Fruit fly (Drosophila melanogaster) whole organism, embryonic: ENCODE results near the gene CG3529.
A peak's percentile ranks its signal among the peaks of the same experiment; 100 is the strongest.

Experiments used
- BEAF-32 ChIP-seq: fragments of 200-800 bp; sonication (Bioruptor generic); optimal IDR thresholded peaks from 3 replicates; lab custom pipeline; 2017; ENCODE audit warnings: missing biosample characterization, missing genetic modification characterization, mild to moderate bottlenecking, moderate library complexity, missing genetic modification reagents
- Bdp1 ChIP-seq: fragments of 200-800 bp; sonication (Bioruptor generic); optimal IDR thresholded peaks from 3 replicates; lab custom pipeline; 2016; ENCODE audit warnings: missing biosample characterization, missing genetic modification characterization
- CG10147 ChIP-seq: fragments of 200-800 bp; sonication (Bioruptor generic); optimal IDR thresholded peaks from 2 replicates; lab custom pipeline; 2019; ENCODE audit warnings: missing biosample characterization, mild to moderate bottlenecking, missing genetic modification characterization, moderate library complexity
- CG12155 ChIP-seq: fragments of 200-800 bp; sonication (Bioruptor generic); optimal IDR thresholded peaks from 3 replicates; lab custom pipeline; 2016; ENCODE audit warnings: missing biosample characterization, missing genetic modification characterization
- CG12744 ChIP-seq: fragments of 200-800 bp; sonication (Bioruptor generic); optimal IDR thresholded peaks from 2 replicates; lab custom pipeline; 2016; ENCODE audit warnings: missing biosample characterization, missing genetic modification characterization
- CG13123 ChIP-seq: fragments of 200-800 bp; sonication (Bioruptor generic); optimal IDR thresholded peaks from 2 replicates; lab custom pipeline; 2016; ENCODE audit warnings: missing biosample characterization, missing genetic modification characterization
- CG13624 ChIP-seq: fragments of 200-800 bp; sonication (Bioruptor generic); optimal IDR thresholded peaks from 2 replicates; lab custom pipeline; 2016; ENCODE audit warnings: missing biosample characterization, missing genetic modification characterization
- CG14965 ChIP-seq: fragments of 200-800 bp; sonication (Bioruptor generic); optimal IDR thresholded peaks from 2 replicates; lab custom pipeline; 2016; ENCODE audit warnings: missing biosample characterization, missing genetic modification characterization, borderline replicate concordance
- CG1602 ChIP-seq: fragments of 200-800 bp; sonication (Bioruptor generic); optimal IDR thresholded peaks from 3 replicates; lab custom pipeline; 2016; ENCODE audit warnings: missing biosample characterization, missing genetic modification characterization
- CG17186 ChIP-seq: fragments of 200-800 bp; sonication (Bioruptor generic); optimal IDR thresholded peaks from 3 replicates; lab custom pipeline; 2017; ENCODE audit warnings: missing biosample characterization, missing genetic modification reagents, missing genetic modification characterization
- CG17385 ChIP-seq: fragments of 200-800 bp; sonication (Bioruptor generic); optimal IDR thresholded peaks from 3 replicates; lab custom pipeline; 2018; ENCODE audit warnings: missing biosample characterization, mild to moderate bottlenecking, missing genetic modification characterization
- CG1792 ChIP-seq: fragments of 200-800 bp; sonication (Bioruptor generic); optimal IDR thresholded peaks from 2 replicates; lab custom pipeline; 2016; ENCODE audit warnings: missing biosample characterization, missing genetic modification characterization
- CG18599 ChIP-seq: fragments of 200-800 bp; sonication (Bioruptor generic); optimal IDR thresholded peaks from 3 replicates; lab custom pipeline; 2017; ENCODE audit warnings: missing biosample characterization, missing genetic modification characterization, mild to moderate bottlenecking, moderate library complexity, missing genetic modification reagents
- CG2120 ChIP-seq: fragments of 200-800 bp; sonication (Bioruptor generic); optimal IDR thresholded peaks from 3 replicates; lab custom pipeline; 2016; ENCODE audit warnings: missing biosample characterization, missing genetic modification characterization
- CG2202 ChIP-seq: fragments of 200-800 bp; sonication (Bioruptor generic); optimal IDR thresholded peaks from 2 replicates; lab custom pipeline; 2018; ENCODE audit warnings: missing biosample characterization, mild to moderate bottlenecking, missing genetic modification characterization
- CG30403 ChIP-seq: fragments of 200-800 bp; sonication (Bioruptor generic); optimal IDR thresholded peaks from 3 replicates; lab custom pipeline; 2016; ENCODE audit warnings: missing biosample characterization, missing genetic modification characterization
- CG32532 ChIP-seq: fragments of 200-800 bp; sonication (Bioruptor generic); IDR thresholded peaks from 2 replicates; pipeline ENCODE4 v1.3.6; 2022; ENCODE audit warnings: missing biosample characterization, missing genetic modification characterization
- CG6683 ChIP-seq: fragments of 200-800 bp; sonication (Bioruptor generic); optimal IDR thresholded peaks from 2 replicates; lab custom pipeline; 2017; ENCODE audit warnings: missing biosample characterization, mild to moderate bottlenecking, missing genetic modification characterization, missing genetic modification reagents
- CG7271 ChIP-seq: fragments of 200-800 bp; sonication (Bioruptor generic); optimal IDR thresholded peaks from 2 replicates; lab custom pipeline; 2018; ENCODE audit warnings: missing biosample characterization, mild to moderate bottlenecking, missing genetic modification characterization, moderate library complexity
- CG8290 ChIP-seq, 3 experiments: fragments of 200-800 bp; sonication (Bioruptor generic); optimal IDR thresholded peaks; 2 replicates each; lab custom pipeline; 2016 to 2019; ENCODE audit warnings: missing biosample characterization in 3 of 3, missing genetic modification characterization in 3 of 3, mild to moderate bottlenecking in 2 of 3, moderate library complexity in 1 of 3
- CG9215 ChIP-seq: fragments of 200-800 bp; sonication (Bioruptor generic); IDR thresholded peaks from 2 replicates; pipeline ENCODE4 v1.3.6; 2022; ENCODE audit warnings: missing biosample characterization, missing genetic modification characterization
- CG9727 ChIP-seq: fragments of 200-800 bp; sonication (Bioruptor generic); optimal IDR thresholded peaks from 3 replicates; lab custom pipeline; 2017; ENCODE audit warnings: missing biosample characterization, mild to moderate bottlenecking, missing genetic modification characterization
- D19A ChIP-seq: fragments of 200-800 bp; optimal IDR thresholded peaks from 3 replicates; lab custom pipeline; 2019; ENCODE audit warnings: missing biosample characterization, mild to moderate bottlenecking, missing genetic modification characterization, moderate library complexity
- Dp ChIP-seq: fragments of 200-800 bp; sonication (Bioruptor generic); optimal IDR thresholded peaks from 2 replicates; lab custom pipeline; 2018; ENCODE audit warnings: missing biosample characterization, mild to moderate bottlenecking, missing genetic modification characterization, moderate library complexity
- Ets65A ChIP-seq: fragments of 200-800 bp; sonication (Bioruptor generic); peaks from one replicate; lab custom pipeline; 2016; ENCODE audit warnings: missing biosample characterization, missing genetic modification characterization
- HmgD ChIP-seq: fragments of 200-800 bp; sonication (Bioruptor generic); optimal IDR thresholded peaks from 3 replicates; lab custom pipeline; 2016; ENCODE audit warnings: missing biosample characterization, missing genetic modification characterization
- HmgZ ChIP-seq: fragments of 200-800 bp; sonication (Bioruptor generic); optimal IDR thresholded peaks from 2 replicates; lab custom pipeline; 2018; ENCODE audit warnings: missing biosample characterization, mild to moderate bottlenecking, missing genetic modification characterization
- Myb ChIP-seq: fragments of 200-800 bp; sonication (Bioruptor generic); optimal IDR thresholded peaks from 2 replicates; lab custom pipeline; 2016; ENCODE audit warnings: missing biosample characterization, missing genetic modification characterization
- NC2β ChIP-seq: fragments of 200-800 bp; sonication (Bioruptor generic); optimal IDR thresholded peaks from 2 replicates; lab custom pipeline; 2016; ENCODE audit warnings: missing biosample characterization, missing genetic modification characterization
- NfI ChIP-seq: fragments of 200-800 bp; sonication (Bioruptor generic); optimal IDR thresholded peaks from 3 replicates; lab custom pipeline; 2018; ENCODE audit warnings: missing biosample characterization, mild to moderate bottlenecking, missing genetic modification characterization, moderate library complexity
- Oaz ChIP-seq: fragments of 200-800 bp; sonication (Bioruptor generic); IDR thresholded peaks from 2 replicates; pipeline ENCODE4 v1.3.6; 2022; ENCODE audit warnings: missing biosample characterization, missing genetic modification characterization
- Rfx ChIP-seq: fragments of 200-800 bp; sonication (Bioruptor generic); IDR thresholded peaks from 2 replicates; pipeline ENCODE4 v1.3.6; 2022; ENCODE audit warnings: missing biosample characterization, missing genetic modification characterization
- Scr ChIP-seq: fragments of 200-800 bp; sonication (Bioruptor generic); IDR thresholded peaks from 2 replicates; pipeline ENCODE4 v1.3.6; 2022; ENCODE audit warnings: missing biosample characterization, missing genetic modification characterization; ENCODE audit not compliant: partially characterized antibody
- Xbp1 ChIP-seq: fragments of 200-800 bp; sonication (Bioruptor generic); optimal IDR thresholded peaks from 3 replicates; lab custom pipeline; 2016; ENCODE audit warnings: missing biosample characterization, mild to moderate bottlenecking, missing genetic modification characterization
- abd-A ChIP-seq: fragments of 200-800 bp; sonication (Bioruptor generic); optimal IDR thresholded peaks from 3 replicates; lab custom pipeline; 2019; ENCODE audit warnings: missing biosample characterization, mild to moderate bottlenecking, missing genetic modification characterization, moderate library complexity
- az2 ChIP-seq: fragments of 200-800 bp; sonication (Bioruptor generic); optimal IDR thresholded peaks from 3 replicates; lab custom pipeline; 2016; ENCODE audit warnings: missing biosample characterization, missing genetic modification characterization
- bigmax ChIP-seq: fragments of 200-800 bp; sonication (Bioruptor generic); optimal IDR thresholded peaks from 2 replicates; lab custom pipeline; 2018; ENCODE audit warnings: missing biosample characterization, mild to moderate bottlenecking, missing genetic modification characterization
- fu2 ChIP-seq: fragments of 200-800 bp; sonication (Bioruptor generic); optimal IDR thresholded peaks from 2 replicates; lab custom pipeline; 2016; ENCODE audit warnings: missing biosample characterization, missing genetic modification characterization
- grn ChIP-seq: fragments of 200-800 bp; sonication (Bioruptor generic); optimal IDR thresholded peaks from 3 replicates; lab custom pipeline; 2017; ENCODE audit warnings: missing biosample characterization, missing genetic modification characterization
- gt ChIP-seq: fragments of 200-800 bp; sonication (Bioruptor generic); IDR thresholded peaks from 2 replicates; pipeline ENCODE4 v1.3.6; 2022; ENCODE audit warnings: missing biosample characterization, missing genetic modification characterization
- inv ChIP-seq: fragments of 200-800 bp; sonication (Bioruptor generic); IDR thresholded peaks from 2 replicates; pipeline ENCODE4 v1.3.6; 2022; ENCODE audit warnings: missing biosample characterization, missing genetic modification characterization; ENCODE audit not compliant: partially characterized antibody
- ken ChIP-seq: fragments of 200-800 bp; sonication (Bioruptor generic); IDR thresholded peaks from 3 replicates; pipeline ENCODE4 v1.3.6; 2022; ENCODE audit warnings: missing biosample characterization, missing genetic modification characterization
- mam ChIP-seq: fragments of 200-800 bp; sonication (Bioruptor generic); optimal IDR thresholded peaks from 3 replicates; lab custom pipeline; 2016; ENCODE audit warnings: missing biosample characterization, missing genetic modification characterization
- nerfin-2 ChIP-seq: fragments of 200-800 bp; sonication (Bioruptor generic); IDR thresholded peaks from 2 replicates; pipeline ENCODE4 v1.3.6; 2022; ENCODE audit warnings: missing biosample characterization, missing genetic modification characterization; ENCODE audit not compliant: partially characterized antibody
- row ChIP-seq: fragments of 200-800 bp; sonication (Bioruptor generic); IDR thresholded peaks from 3 replicates; pipeline ENCODE4 v1.3.6; 2022; ENCODE audit warnings: missing biosample characterization, missing genetic modification characterization
- so ChIP-seq: fragments of 200-800 bp; sonication (Bioruptor generic); IDR thresholded peaks from 3 replicates; pipeline ENCODE4 v1.3.6; 2022; ENCODE audit warnings: missing biosample characterization, missing genetic modification characterization
- stwl ChIP-seq: fragments of 200-800 bp; sonication (Bioruptor generic); optimal IDR thresholded peaks from 3 replicates; lab custom pipeline; 2018; ENCODE audit warnings: missing biosample characterization, mild to moderate bottlenecking, missing genetic modification characterization, moderate library complexity
- tna ChIP-seq: fragments of 200-800 bp; sonication (Bioruptor generic); IDR thresholded peaks from 2 replicates; pipeline ENCODE4 v1.3.6; 2022; ENCODE audit warnings: missing biosample characterization, missing genetic modification characterization; ENCODE audit not compliant: partially characterized antibody
- trem ChIP-seq: fragments of 200-800 bp; optimal IDR thresholded peaks from 3 replicates; lab custom pipeline; 2019; ENCODE audit warnings: missing biosample characterization, mild to moderate bottlenecking, missing genetic modification characterization, moderate library complexity
- vfl ChIP-seq: fragments of 200-800 bp; sonication (Bioruptor generic); optimal IDR thresholded peaks from 2 replicates; lab custom pipeline; 2016; ENCODE audit warnings: missing biosample characterization, missing genetic modification characterization
- yki ChIP-seq: fragments of >200 bp; optimal IDR thresholded peaks from 3 replicates; lab custom pipeline; 2018

Gene CG3529

dm6 chr3L:9435315-9435714 is 11.3 kb upstream of the CG3529 start, which contains the start of gene CG42526 (continued):
- TF ChIP-seq Myb (GFP tag; lab: Kevin White, UChicago) (peak; percentile 43), fu2 (GFP tag; lab: Kevin White, UChicago) (peak; percentile 6), HmgZ (tag; lab: Kevin White, UChicago) (peak; percentile 41), CG14965 (GFP tag; lab: Kevin White, UChicago) (no peak), CG9727 (peak; percentile 17), HmgD (GFP tag; lab: Kevin White, UChicago) (no peak), BEAF-32 (GFP tag; lab: Kevin White, UChicago) (peak; percentile 66), CG32532 (peak; percentile 44; the same call in 1 of the 2 replicates), Rfx (peak; percentile 70), CG9215 (GFP tag; lab: Robert Waterston, UW) (no peak), row (GFP tag; lab: Robert Waterston, UW) (peak; percentile 75), NC2β (GFP tag; lab: Kevin White, UChicago) (peak; percentile 24), CG12744 (peak; percentile 36), az2 (GFP tag; lab: Kevin White, UChicago) (peak; percentile 34), CG2202 (tag; lab: Kevin White, UChicago) (no peak), CG10147 (GFP tag; lab: Kevin White, UChicago) (peak; percentile 22), CG8290 (GFP tag; optimal IDR thresholded peaks at IDR 0.05; lab: Kevin White, UChicago) (peak; percentile 29), CG8290 (tag; optimal IDR thresholded peaks at IDR 0.05; lab: Kevin White, UChicago) (peak in 1 of 2 experiments; percentile 78), NfI (GFP tag; lab: Kevin White, UChicago) (peak; percentile 31), ken (GFP tag; lab: Robert Waterston, UW) (peak; percentile 54; the same call in 2 of the 3 replicates), CG30403 (peak; percentile 66), CG1602 (peak; percentile 16), stwl (tag; lab: Kevin White, UChicago) (peak; percentile 75), Xbp1 (peak; percentile 54), grn (GFP tag; lab: Kevin White, UChicago) (no peak), CG12155 (GFP tag; lab: Kevin White, UChicago) (peak; percentile 58), D19A (tag; lab: Kevin White, UChicago) (no peak), Bdp1 (GFP tag; lab: Kevin White, UChicago) (peak; percentile 24), CG6683 (no peak), CG13624 (GFP tag; lab: Kevin White, UChicago) (peak; percentile 71), abd-A (tag; lab: Kevin White, UChicago) (no peak), inv (peak; percentile 45; the same call in 1 of the 2 replicates), tna (no peak), bigmax (GFP tag; lab: Kevin White, UChicago) (peak; percentile 41), CG1792 (GFP tag; lab: Kevin White, UChicago) (no peak), so (GFP tag; lab: Robert Waterston, UW) (0 out of 3 replicates have a peak, but pooled peaks have one; percentile 22), trem (peak; percentile 25), gt (GFP tag; lab: Robert Waterston, UW) (no peak), nerfin-2 (GFP tag; lab: Robert Waterston, UW) (no peak), CG17385 (GFP tag; lab: Kevin White, UChicago) (peak; percentile 49), Scr (GFP tag; lab: Robert Waterston, UW) (peak; percentile 57), CG18599 (GFP tag; lab: Kevin White, UChicago) (peak; percentile 48), mam (GFP tag; lab: Kevin White, UChicago) (no peak), CG13123 (GFP tag; lab: Kevin White, UChicago) (peak; percentile 7), CG2120 (GFP tag; lab: Kevin White, UChicago) (peak; percentile 80), CG17186 (peak; percentile 96), Ets65A (peak; percentile 93), Dp (GFP tag; lab: Kevin White, UChicago) (peak; percentile 79), CG7271 (tag; lab: Kevin White, UChicago) (no peak), yki (lab: Kevin White, UChicago) (no peak), vfl (GFP tag; lab: Kevin White, UChicago) (peak; percentile 61), Oaz (no peak)
